Worm (Caenorhabditis elegans) whole organism, young adult: Measurements from ENCODE around the gene mboa-2.

ENCODE experiments used
- C06A6.2 ChIP-seq: fragments of 200-800 bp; sonication (Bioruptor generic); conservative IDR thresholded peaks from 2 replicates; pipeline ENCODE4 v1.3.6; 2022; ENCODE audit warnings: missing genetic modification characterization, missing compliant biosample characterization
- F23B12.7 ChIP-seq: sonication (generic microtip); optimal IDR thresholded peaks from 2 replicates; lab custom pipeline; 2017; ENCODE audit warnings: missing genetic modification characterization, mild to moderate bottlenecking, missing compliant biosample characterization, antibody characterized with exemption, moderate library complexity; ENCODE audit not compliant: insufficient read depth
- F49E8.2 ChIP-seq: sonication (generic microtip); optimal IDR thresholded peaks from 3 replicates; lab custom pipeline; 2017; ENCODE audit warnings: missing genetic modification characterization, mild to moderate bottlenecking, missing compliant biosample characterization, antibody characterized with exemption, moderate library complexity; ENCODE audit not compliant: insufficient read depth
- Y79H2A.3 ChIP-seq: fragments of 200-800 bp; sonication (Bioruptor generic); conservative IDR thresholded peaks from 2 replicates; pipeline ENCODE4 v1.3.6; 2022; ENCODE audit warnings: missing genetic modification reagents, missing genetic modification characterization, missing compliant biosample characterization
- attf-5 ChIP-seq: fragments of 200-800 bp; sonication (Bioruptor generic); optimal IDR thresholded peaks from 2 replicates; lab custom pipeline; 2018; ENCODE audit warnings: mild to moderate bottlenecking, missing genetic modification characterization, missing compliant biosample characterization
- die-1 ChIP-seq: sonication (generic microtip); optimal IDR thresholded peaks from 2 replicates; lab custom pipeline; 2016; ENCODE audit warnings: missing genotype, mild to moderate bottlenecking, missing genetic modification characterization, missing compliant biosample characterization
- lir-1 ChIP-seq: fragments of 200-800 bp; sonication (Bioruptor generic); conservative IDR thresholded peaks from 2 replicates; pipeline ENCODE4 v1.3.6; 2022; ENCODE audit warnings: missing genetic modification reagents, missing genetic modification characterization, missing compliant biosample characterization
- madf-3 ChIP-seq: fragments of 200-800 bp; sonication (Bioruptor generic); IDR thresholded peaks from 2 replicates; pipeline ENCODE4 v1.3.6; 2022; ENCODE audit warnings: missing genetic modification reagents, missing genetic modification characterization, missing compliant biosample characterization
- nfya-2 ChIP-seq: fragments of 200-800 bp; sonication (Bioruptor generic); IDR thresholded peaks from 2 replicates; pipeline ENCODE4 v1.3.6; 2022; ENCODE audit warnings: missing genetic modification reagents, missing genetic modification characterization, missing compliant biosample characterization
- snpc-1.3 ChIP-seq: sonication (generic microtip); optimal IDR thresholded peaks from 2 replicates; lab custom pipeline; 2017; ENCODE audit warnings: missing genetic modification characterization, mild to moderate bottlenecking, missing compliant biosample characterization, antibody characterized with exemption, moderate library complexity, missing genotype, missing genetic modification reagents; ENCODE audit not compliant: insufficient read depth
- snpc-4 ChIP-seq, 5 experiments: fragments of 150-350 bp in 1 of 5; sonication (generic microtip) in 4 of 5; optimal IDR thresholded peaks; 2 replicates each; lab custom pipeline; 2014 to 2018; ENCODE audit warnings: missing genetic modification characterization in 5 of 5, missing biosample characterization in 3 of 5, antibody characterized with exemption in 2 of 5, mild to moderate bottlenecking in 2 of 5, missing compliant biosample characterization in 2 of 5, missing genotype in 2 of 5, moderate library complexity in 2 of 5, missing genetic modification reagents in 1 of 5
- unc-130 ChIP-seq: sonication (generic microtip); optimal IDR thresholded peaks from 2 replicates; lab custom pipeline; 2016; ENCODE audit warnings: missing genetic modification reagents, missing genetic modification characterization, missing compliant biosample characterization

ce11 chrV:11083691-11084090 lies 38.6 kb downstream of the mboa-2 start:
- TF ChIP-seq F49E8.2 (no peak), snpc-4 (GFP tag; optimal IDR thresholded peaks at IDR 0.05; lab: Kevin White, UChicago) (no peak), snpc-4 (tag; optimal IDR thresholded peaks at IDR 0.05; lab: Kevin White, UChicago) (no peak), F23B12.7 (tag; lab: Kevin White, UChicago) (no peak), madf-3 (GFP tag; lab: Robert Waterston, UW) (no peak), unc-130 (no peak), attf-5 (GFP tag; lab: Kevin White, UChicago) (no peak), nfya-2 (GFP tag; lab: Robert Waterston, UW) (no peak), Y79H2A.3 (GFP tag; lab: Robert Waterston, UW) (no peak), die-1 (tag; lab: Kevin White, UChicago) (no peak), snpc-1.3 (tag; lab: Kevin White, UChicago) (no peak), C06A6.2 (GFP tag; lab: Robert Waterston, UW) (no peak), lir-1 (no peak)
